Worm (Caenorhabditis elegans) whole organism, young adult: ENCODE results near the gene toca-2.

Source experiments
- cebp-1 ChIP-seq, 2 experiments: fragments of 200-800 bp in 1 of 2; sonication (Bioruptor generic) in 1 of 2; sonication (generic microtip) in 1 of 2; IDR thresholded peaks in 1 of 2; optimal IDR thresholded peaks in 1 of 2; 2 replicates each; pipeline versions ENCODE4 v1.3.6 to Lab custom; 2017 to 2022; ENCODE audit warnings: missing compliant biosample characterization in 2 of 2, missing genetic modification characterization in 2 of 2, mild to moderate bottlenecking in 1 of 2, missing genetic modification reagents in 1 of 2, moderate library complexity in 1 of 2
- ceh-27 ChIP-seq: fragments of 200-800 bp; sonication (Bioruptor generic); optimal IDR thresholded peaks from 2 replicates; lab custom pipeline; 2018; ENCODE audit warnings: mild to moderate bottlenecking, missing genetic modification characterization, moderate library complexity, missing compliant biosample characterization

DNA sequence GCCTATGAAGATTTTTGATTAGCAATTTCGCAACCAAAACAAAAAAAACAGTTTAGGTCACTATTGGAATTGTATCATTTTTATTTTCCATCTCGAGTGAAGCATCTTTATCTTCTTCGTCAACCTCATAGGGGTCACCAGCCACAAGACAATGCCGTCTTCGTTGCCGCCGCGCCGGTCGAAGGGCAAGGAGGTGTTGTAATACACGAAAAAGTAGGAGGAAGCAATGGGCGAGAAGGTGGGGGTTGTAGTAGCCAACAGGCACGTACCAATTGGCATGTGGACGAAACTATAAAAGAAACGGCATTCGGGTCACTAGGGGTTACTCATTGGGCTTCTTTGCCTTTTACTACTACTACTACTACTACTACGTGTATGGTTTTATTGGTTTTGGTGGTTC is 13.7 kb upstream of the toca-2 start:
- TF ChIP-seq ceh-27 (no peak), cebp-1 (GFP tag; IDR thresholded peaks at IDR 0.05; lab: Robert Waterston, UW) (no peak), cebp-1 (tag; optimal IDR thresholded peaks at IDR 0.05; lab: Kevin White, UChicago) (no peak)
